1 fruit fly cellular context compared by ENCODE assay signal in the genomic region with DNA sequence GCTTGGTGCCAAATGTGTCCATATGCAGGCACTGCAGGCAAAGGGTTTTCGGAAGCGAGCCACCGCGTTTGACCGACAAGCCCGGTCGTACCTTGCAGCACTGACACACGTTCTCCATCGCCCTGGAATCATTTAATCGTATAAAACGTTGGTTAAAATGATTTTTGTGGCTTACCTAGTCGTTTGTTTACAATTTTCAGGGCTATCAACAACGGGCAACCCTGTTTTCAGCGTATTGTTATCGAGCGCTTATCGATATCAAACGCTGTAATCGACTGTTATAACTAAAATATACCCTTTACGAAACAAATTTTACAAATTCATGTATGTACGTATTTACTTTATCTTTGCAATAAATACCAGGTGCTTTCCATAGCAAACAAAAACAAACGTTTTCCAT.
TF ChIP-seq lines count a peak whose summit lies in the region.

A gene (minus strand): TSS at position 214 of the 400 bp plus-strand sequence.

TF ChIP-seq in whole organism, embryonic, 481 proteins besides CTCF, POLR2A, EP300 and RAD21 (continued from another document):
- peak; percentile 72 for TF ChIP-seq CG14860 (GFP tag; IDR thresholded peaks at IDR 0.05; lab: Robert Waterston, UW; ENCODE audit: partially characterized antibody)
- TF ChIP-seq bsh (GFP tag; optimal IDR thresholded peaks at IDR 0.05; lab: Kevin White, UChicago): no peak
- peak; percentile 50; the same call in 2 of the 3 replicates for TF ChIP-seq Doc3 (GFP tag; IDR thresholded peaks at IDR 0.05; lab: Robert Waterston, UW; ENCODE audit: partially characterized antibody)
- peak; percentile 67; the same call in 2 of the 3 replicates for TF ChIP-seq zen2 (GFP tag; IDR thresholded peaks at IDR 0.05; lab: Robert Waterston, UW; ENCODE audit: partially characterized antibody)
- peak; percentile 92 for TF ChIP-seq MBD-R2 (GFP tag; IDR thresholded peaks at IDR 0.05; lab: Robert Waterston, UW)
- TF ChIP-seq Bgb (GFP tag; IDR thresholded peaks at IDR 0.05; lab: Robert Waterston, UW; ENCODE audit: partially characterized antibody): peak; percentile 75
- TF ChIP-seq amos (GFP tag; IDR thresholded peaks at IDR 0.05; lab: Robert Waterston, UW; ENCODE audit: partially characterized antibody): peak; percentile 56; the same call in 1 of the 2 replicates
- TF ChIP-seq mirr (GFP tag; optimal IDR thresholded peaks at IDR 0.05; lab: Kevin White, UChicago): no peak
- TF ChIP-seq knrl (GFP tag; IDR thresholded peaks at IDR 0.05; lab: Robert Waterston, UW; ENCODE audit: partially characterized antibody): peak; percentile 50; the same call in 2 of the 3 replicates
- no peak for TF ChIP-seq CG4820 (GFP tag; optimal IDR thresholded peaks at IDR 0.05; lab: Kevin White, UChicago)
- no peak for TF ChIP-seq dati (GFP tag; IDR thresholded peaks at IDR 0.05; lab: Robert Waterston, UW)
- TF ChIP-seq nerfin-2 (GFP tag; IDR thresholded peaks at IDR 0.05; lab: Robert Waterston, UW; ENCODE audit: partially characterized antibody): peak; percentile 65; the same call in 1 of the 2 replicates
- peak; percentile 74; the same call in 3 of the 4 replicates for TF ChIP-seq Dll (GFP tag; IDR thresholded peaks at IDR 0.05; lab: Robert Waterston, UW; ENCODE audit: partially characterized antibody)
- TF ChIP-seq Dref (GFP tag; IDR thresholded peaks at IDR 0.05; lab: Robert Waterston, UW): peak; percentile 85
- peak; percentile 89 for TF ChIP-seq stwl (tag; optimal IDR thresholded peaks at IDR 0.05; lab: Kevin White, UChicago)
- TF ChIP-seq vnd (GFP tag; IDR thresholded peaks at IDR 0.05; lab: Robert Waterston, UW; ENCODE audit: partially characterized antibody): peak; percentile 64; the same call in 2 of the 3 replicates
- peak; percentile 24; the same call in 1 of the 2 replicates for TF ChIP-seq E2f2 (GFP tag; IDR thresholded peaks at IDR 0.05; lab: Robert Waterston, UW)
- TF ChIP-seq Ets97D (GFP tag; optimal IDR thresholded peaks at IDR 0.05; lab: Kevin White, UChicago): peak; percentile 21
- peak; percentile 33 for TF ChIP-seq MESR4 (GFP tag; optimal IDR thresholded peaks at IDR 0.05; lab: Kevin White, UChicago)
- TF ChIP-seq CrebB (tag; optimal IDR thresholded peaks at IDR 0.05; lab: Kevin White, UChicago): no peak
- TF ChIP-seq cad (GFP tag; optimal IDR thresholded peaks at IDR 0.05; lab: Kevin White, UChicago): peak; percentile 24
- no peak for TF ChIP-seq CG8290 (GFP tag; optimal IDR thresholded peaks at IDR 0.05; lab: Kevin White, UChicago)
- TF ChIP-seq CG8290 (tag; optimal IDR thresholded peaks at IDR 0.05; lab: Kevin White, UChicago): no peak
- TF ChIP-seq Optix (GFP tag; IDR thresholded peaks at IDR 0.05; lab: Robert Waterston, UW): no peak
- peak; percentile 84 for TF ChIP-seq CG13287 (GFP tag; IDR thresholded peaks at IDR 0.05; lab: Robert Waterston, UW; ENCODE audit: partially characterized antibody)
- no peak for TF ChIP-seq CG8281 (tag; optimal IDR thresholded peaks at IDR 0.05; lab: Kevin White, UChicago)
- TF ChIP-seq CG17359 (tag; optimal IDR thresholded peaks at IDR 0.05; lab: Kevin White, UChicago): no peak
- TF ChIP-seq CG7928 (GFP tag; optimal IDR thresholded peaks at IDR 0.05; lab: Kevin White, UChicago): peak; percentile 91
- peak; percentile 78 for TF ChIP-seq CG7963 (GFP tag; IDR thresholded peaks at IDR 0.05; lab: Robert Waterston, UW; ENCODE audit: partially characterized antibody)
- peak; percentile 62 for TF ChIP-seq Med (GFP tag; lab: Kevin White, UChicago)
- peak; percentile 79; the same call in 2 of the 3 replicates for TF ChIP-seq Opbp (GFP tag; IDR thresholded peaks at IDR 0.05; lab: Robert Waterston, UW; ENCODE audit: partially characterized antibody)
- TF ChIP-seq Scr (GFP tag; IDR thresholded peaks at IDR 0.05; lab: Robert Waterston, UW; ENCODE audit: partially characterized antibody): peak; percentile 67
- TF ChIP-seq CG2202 (tag; optimal IDR thresholded peaks at IDR 0.05; lab: Kevin White, UChicago): no peak
- TF ChIP-seq bbx (GFP tag; IDR thresholded peaks at IDR 0.05; lab: Robert Waterston, UW; ENCODE audit: partially characterized antibody): peak; percentile 76
- TF ChIP-seq H2.0 (GFP tag; IDR thresholded peaks at IDR 0.05; lab: Robert Waterston, UW): no peak
- TF ChIP-seq CG1603 (tag; optimal IDR thresholded peaks at IDR 0.05; lab: Kevin White, UChicago): peak; percentile 15
- TF ChIP-seq ato (GFP tag; IDR thresholded peaks at IDR 0.05; lab: Robert Waterston, UW; ENCODE audit: partially characterized antibody): peak; percentile 66
- TF ChIP-seq CG12744 (GFP tag; optimal IDR thresholded peaks at IDR 0.05; lab: Kevin White, UChicago): no peak
- no peak for TF ChIP-seq zen (tag; optimal IDR thresholded peaks at IDR 0.05; lab: Kevin White, UChicago)
- peak; percentile 7 for TF ChIP-seq nmo (GFP tag; optimal IDR thresholded peaks at IDR 0.05; lab: Kevin White, UChicago)
- TF ChIP-seq CG6791 (GFP tag; IDR thresholded peaks at IDR 0.05; lab: Robert Waterston, UW; ENCODE audit: partially characterized antibody): peak; percentile 70
